Worm (Caenorhabditis elegans): ENCODE results near the gene fbxb-99.

DNA sequence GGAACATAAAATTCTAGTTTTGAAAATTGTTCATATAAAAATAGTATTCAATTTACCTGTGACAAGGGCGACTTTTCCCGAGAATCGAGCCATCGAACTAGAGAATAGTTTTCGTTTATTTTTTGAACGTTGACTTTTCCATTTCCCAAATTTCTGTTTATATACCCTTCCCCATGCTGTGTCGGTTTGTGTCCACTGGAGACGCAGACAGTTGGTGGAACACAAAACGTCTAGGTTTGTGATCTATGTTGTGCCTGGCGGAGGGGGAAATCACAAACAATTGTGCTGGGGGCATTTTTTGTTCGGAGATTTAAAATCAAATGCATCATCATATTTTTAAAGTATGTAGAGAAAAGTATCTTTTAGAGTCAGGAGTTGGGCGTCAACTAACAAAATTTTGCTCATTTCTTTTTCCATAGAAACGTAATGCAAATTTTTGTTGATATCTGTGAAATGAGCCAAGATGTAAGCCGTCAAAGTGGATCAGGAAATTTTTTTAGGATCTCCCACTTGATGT is 49.5 kb downstream of the fbxb-99 start, which contains the start of gene nta-1:
- no peak for TF ChIP-seq hlh-30 (tag; optimal IDR thresholded peaks at IDR 0.05; ENCODE audit: insufficient read depth)
- TF ChIP-seq syd-9 (tag; optimal IDR thresholded peaks at IDR 0.05) = no peak
- TF ChIP-seq nhr-11 (tag; optimal IDR thresholded peaks at IDR 0.05) = no peak
- no peak for TF ChIP-seq pax-1 (tag; optimal IDR thresholded peaks at IDR 0.05)
- TF ChIP-seq lim-6 (tag; optimal IDR thresholded peaks at IDR 0.05) = no peak
- no peak for TF ChIP-seq lin-11 (tag; optimal IDR thresholded peaks at IDR 0.05)
- TF ChIP-seq pat-9 (tag; optimal IDR thresholded peaks at IDR 0.05) = no peak
- TF ChIP-seq elt-2 (tag; optimal IDR thresholded peaks at IDR 0.05) = no peak

All from whole organism, late embryonic.